Worm (Caenorhabditis elegans) whole organism, L4/young adult: ENCODE measurements around the gene ilys-4.

Experiments used
- W03F9.2 ChIP-seq: fragments of 150-350 bp; optimal IDR thresholded peaks from 2 replicates; lab custom pipeline; 2014; ENCODE audit warnings: missing biosample characterization, missing genetic modification characterization
- him-1 ChIP-seq: sonication (generic microtip); optimal IDR thresholded peaks from 2 replicates; lab custom pipeline; 2016; ENCODE audit warnings: missing genotype, missing genetic modification reagents, missing genetic modification characterization, missing compliant biosample characterization

DNA sequence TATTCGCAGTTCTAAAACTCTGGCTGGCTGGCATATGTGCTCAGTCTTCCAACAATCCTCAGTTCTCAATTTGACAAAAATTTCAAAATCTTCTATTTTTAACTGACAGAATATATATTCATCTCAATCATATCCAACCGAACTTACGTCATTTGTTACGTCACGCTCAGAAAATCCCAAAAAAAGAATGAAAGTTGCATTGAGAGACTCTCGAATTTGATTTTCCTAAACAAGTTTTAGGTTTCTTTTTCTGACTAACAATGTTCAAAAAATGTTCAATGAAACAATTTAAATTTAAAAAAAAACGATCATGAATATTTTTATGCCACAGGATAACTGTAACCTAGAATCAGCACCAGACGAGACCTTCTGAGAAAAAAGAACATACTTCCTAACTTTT is 610 bp upstream of the ilys-4 start:
- TF ChIP-seq him-1: no peak
- TF ChIP-seq W03F9.2 (tag; lab: Kevin White, UChicago): no peak
